Worm (Caenorhabditis elegans) whole organism, late embryonic: ENCODE data around the gene W02H5.19.

ENCODE experiments used
- C38D4.7 ChIP-seq: fragments of 200-800 bp; sonication (Bioruptor generic); optimal IDR thresholded peaks from 2 replicates; lab custom pipeline; 2018; ENCODE audit warnings: mild to moderate bottlenecking, missing genetic modification characterization, moderate library complexity, missing compliant biosample characterization
- K02D7.2 ChIP-seq: sonication (generic microtip); optimal IDR thresholded peaks from 2 replicates; lab custom pipeline; 2017; ENCODE audit warnings: mild to moderate bottlenecking, missing genetic modification characterization, missing compliant biosample characterization
- T23F11.4 ChIP-seq: fragments of 200-800 bp; sonication (Bioruptor generic); optimal IDR thresholded peaks from 2 replicates; lab custom pipeline; 2018; ENCODE audit warnings: mild to moderate bottlenecking, missing genetic modification characterization, missing compliant biosample characterization
- Y22D7AL.16 ChIP-seq: sonication (generic microtip); optimal IDR thresholded peaks from 2 replicates; lab custom pipeline; 2016; ENCODE audit warnings: missing genetic modification characterization, missing compliant biosample characterization
- ahr-1 ChIP-seq: sonication (generic microtip); optimal IDR thresholded peaks from 2 replicates; lab custom pipeline; 2016; ENCODE audit warnings: missing genetic modification characterization, missing compliant biosample characterization
- ceh-18 ChIP-seq: sonication (generic microtip); optimal IDR thresholded peaks from 2 replicates; lab custom pipeline; 2016; ENCODE audit warnings: missing genetic modification characterization, missing compliant biosample characterization
- ceh-19 ChIP-seq: fragments of 200-800 bp; sonication (Bioruptor generic); optimal IDR thresholded peaks from 2 replicates; lab custom pipeline; 2018; ENCODE audit warnings: mild to moderate bottlenecking, missing genetic modification characterization, missing compliant biosample characterization
- ceh-24 ChIP-seq: sonication (generic microtip); optimal IDR thresholded peaks from 2 replicates; lab custom pipeline; 2016; ENCODE audit warnings: mild to moderate bottlenecking, missing genetic modification characterization, missing compliant biosample characterization
- ceh-30 ChIP-seq: fragments of 150-350 bp; optimal IDR thresholded peaks from 2 replicates; lab custom pipeline; 2014; ENCODE audit warnings: missing biosample characterization, missing genetic modification characterization
- ceh-6 ChIP-seq: fragments of 200-800 bp; sonication (Bioruptor generic); optimal IDR thresholded peaks from 2 replicates; lab custom pipeline; 2018; ENCODE audit warnings: mild to moderate bottlenecking, missing genetic modification characterization, missing compliant biosample characterization
- ceh-9 ChIP-seq: sonication (generic microtip); optimal IDR thresholded peaks from 2 replicates; lab custom pipeline; 2016; ENCODE audit warnings: mild to moderate bottlenecking, missing genetic modification characterization, inconsistent platforms, missing compliant biosample characterization
- dmd-4 ChIP-seq: sonication (generic microtip); optimal IDR thresholded peaks from 2 replicates; lab custom pipeline; 2016; ENCODE audit warnings: borderline replicate concordance, missing genetic modification characterization, missing compliant biosample characterization
- elt-2 ChIP-seq: sonication (generic microtip); optimal IDR thresholded peaks from 2 replicates; lab custom pipeline; 2016; ENCODE audit warnings: missing genetic modification reagents, missing genetic modification characterization, missing compliant biosample characterization
- eyg-1 ChIP-seq: sonication (generic microtip); optimal IDR thresholded peaks from 2 replicates; lab custom pipeline; 2016; ENCODE audit warnings: missing genotype, missing genetic modification characterization, missing compliant biosample characterization
- fax-1 ChIP-seq: sonication (generic microtip); optimal IDR thresholded peaks from 2 replicates; lab custom pipeline; 2016; ENCODE audit warnings: missing genotype, missing genetic modification characterization, missing compliant biosample characterization
- hlh-13 ChIP-seq: fragments of 200-800 bp; sonication (Bioruptor generic); optimal IDR thresholded peaks from 2 replicates; lab custom pipeline; 2018; ENCODE audit warnings: mild to moderate bottlenecking, missing genetic modification characterization, missing compliant biosample characterization
- hlh-15 ChIP-seq: sonication (generic microtip); optimal IDR thresholded peaks from 2 replicates; lab custom pipeline; 2016; ENCODE audit warnings: missing genetic modification characterization, missing compliant biosample characterization
- hlh-30 ChIP-seq: sonication (generic microtip); optimal IDR thresholded peaks from 2 replicates; lab custom pipeline; 2017; ENCODE audit warnings: antibody characterized with exemption, missing genetic modification characterization, missing compliant biosample characterization; ENCODE audit not compliant: insufficient read depth
- hlh-6 ChIP-seq: sonication (generic microtip); optimal IDR thresholded peaks from 2 replicates; lab custom pipeline; 2016; ENCODE audit warnings: missing genotype, missing genetic modification characterization, missing compliant biosample characterization
- lim-6 ChIP-seq: sonication (generic microtip); optimal IDR thresholded peaks from 2 replicates; lab custom pipeline; 2016; ENCODE audit warnings: missing genetic modification characterization, missing compliant biosample characterization
- lin-11 ChIP-seq: fragments of 200-800 bp; sonication (Bioruptor generic); optimal IDR thresholded peaks from 2 replicates; lab custom pipeline; 2018; ENCODE audit warnings: mild to moderate bottlenecking, missing genetic modification characterization, missing compliant biosample characterization
- nfya-1 ChIP-seq: sonication (generic microtip); optimal IDR thresholded peaks from 2 replicates; lab custom pipeline; 2017; ENCODE audit warnings: missing genetic modification characterization, mild to moderate bottlenecking, missing compliant biosample characterization, antibody characterized with exemption, moderate library complexity
- npax-4 ChIP-seq: sonication (generic microtip); optimal IDR thresholded peaks from 2 replicates; lab custom pipeline; 2016; ENCODE audit warnings: missing genetic modification characterization, missing compliant biosample characterization
- pag-3 ChIP-seq: sonication (generic microtip); optimal IDR thresholded peaks from 2 replicates; lab custom pipeline; 2016; ENCODE audit warnings: missing compliant biosample characterization, missing genetic modification characterization, borderline replicate concordance
- pat-9 ChIP-seq: fragments of 200-800 bp; sonication (Bioruptor generic); optimal IDR thresholded peaks from 2 replicates; lab custom pipeline; 2018; ENCODE audit warnings: mild to moderate bottlenecking, missing genetic modification characterization, moderate library complexity, missing compliant biosample characterization
- pax-1 ChIP-seq: fragments of 150-350 bp; optimal IDR thresholded peaks from 2 replicates; lab custom pipeline; 2014; ENCODE audit warnings: missing biosample characterization, missing genetic modification characterization
- pha-2 ChIP-seq: sonication (generic microtip); optimal IDR thresholded peaks from 2 replicates; lab custom pipeline; 2017; ENCODE audit warnings: mild to moderate bottlenecking, missing genetic modification characterization, missing compliant biosample characterization
- pros-1 ChIP-seq: fragments of 150-350 bp; optimal IDR thresholded peaks from 2 replicates; lab custom pipeline; 2014; ENCODE audit warnings: missing biosample characterization, missing genetic modification reagents, missing genetic modification characterization
- ref-2 ChIP-seq: sonication (generic microtip); optimal IDR thresholded peaks from 2 replicates; lab custom pipeline; 2016; ENCODE audit warnings: missing genetic modification characterization, missing compliant biosample characterization
- sdc-2 ChIP-seq: sonication (generic microtip); optimal IDR thresholded peaks from 2 replicates; lab custom pipeline; 2016; ENCODE audit warnings: missing genotype, missing genetic modification characterization, missing compliant biosample characterization
- sox-4 ChIP-seq: sonication (generic microtip); optimal IDR thresholded peaks from 2 replicates; lab custom pipeline; 2017; ENCODE audit warnings: mild to moderate bottlenecking, missing genetic modification characterization, inconsistent platforms, missing compliant biosample characterization
- syd-9 ChIP-seq: sonication (generic microtip); optimal IDR thresholded peaks from 2 replicates; lab custom pipeline; 2016; ENCODE audit warnings: mild to moderate bottlenecking, missing genetic modification characterization, moderate library complexity, missing compliant biosample characterization
- ttx-3 ChIP-seq: sonication (generic microtip); optimal IDR thresholded peaks from 2 replicates; lab custom pipeline; 2016; ENCODE audit warnings: missing genetic modification reagents, missing genetic modification characterization, missing compliant biosample characterization
- unc-3 ChIP-seq, 2 experiments: fragments of 200-800 bp in 1 of 2; sonication (Bioruptor generic) in 1 of 2; sonication (generic microtip) in 1 of 2; conservative IDR thresholded peaks in 1 of 2; optimal IDR thresholded peaks in 1 of 2; 2 replicates each; pipeline versions ENCODE4 v1.3.6 to Lab custom; 2016 to 2022; ENCODE audit warnings: missing compliant biosample characterization in 2 of 2, missing genetic modification characterization in 2 of 2, missing genetic modification reagents in 1 of 2
- unc-55 ChIP-seq: sonication (generic microtip); optimal IDR thresholded peaks from 2 replicates; lab custom pipeline; 2017; ENCODE audit warnings: missing biosample characterization, missing genetic modification reagents, missing genetic modification characterization
- zip-5 ChIP-seq: sonication (generic microtip); optimal IDR thresholded peaks from 2 replicates; lab custom pipeline; 2016; ENCODE audit warnings: missing genetic modification characterization, missing compliant biosample characterization
- ztf-16 ChIP-seq: sonication (generic microtip); optimal IDR thresholded peaks from 2 replicates; lab custom pipeline; 2017; ENCODE audit warnings: missing genetic modification characterization, missing compliant biosample characterization

The W02H5.19 gene

DNA sequence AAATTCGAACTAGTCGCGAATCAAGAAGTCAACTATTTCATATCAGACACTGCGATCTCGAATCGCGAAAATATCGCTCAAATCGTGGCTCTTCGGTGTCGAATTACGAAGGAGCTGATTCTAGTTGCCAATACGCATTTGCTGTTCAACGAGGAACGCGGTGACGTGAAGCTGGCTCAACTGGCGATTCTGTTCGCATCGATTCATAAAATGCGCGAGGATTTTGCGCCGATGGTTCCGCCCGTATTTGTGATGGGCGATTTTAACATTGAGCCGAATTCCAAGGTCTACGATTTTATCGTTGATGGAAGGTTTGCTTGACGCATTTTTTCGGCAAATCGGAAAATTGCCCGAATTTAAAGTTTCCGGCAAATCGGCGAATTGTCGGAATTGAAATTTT, 21.8 kb downstream of the W02H5.19 start:
- TF ChIP-seq ttx-3 (tag; lab: Kevin White, UChicago) = no peak
- no peak for TF ChIP-seq fax-1 (tag; lab: Kevin White, UChicago)
- no peak for TF ChIP-seq ceh-19 (GFP tag; lab: Kevin White, UChicago)
- TF ChIP-seq pax-1 (tag; lab: Kevin White, UChicago) = no peak
- TF ChIP-seq nfya-1 (tag; lab: Kevin White, UChicago) = no peak
- TF ChIP-seq npax-4 (tag; lab: Kevin White, UChicago) = no peak
- no peak for TF ChIP-seq ceh-30 (tag; lab: Kevin White, UChicago)
- TF ChIP-seq unc-55 (GFP tag; lab: Kevin White, UChicago) = no peak
- no peak for TF ChIP-seq lin-11 (tag; lab: Kevin White, UChicago)
- TF ChIP-seq ahr-1 (tag; lab: Kevin White, UChicago) = no peak
- TF ChIP-seq elt-2 = no peak
- TF ChIP-seq hlh-30 (tag; lab: Kevin White, UChicago) = no peak
- no peak for TF ChIP-seq hlh-13 (GFP tag; lab: Kevin White, UChicago)
- no peak for TF ChIP-seq syd-9
- no peak for TF ChIP-seq unc-3 (GFP tag; conservative IDR thresholded peaks at IDR 0.05; lab: Robert Waterston, UW)
- TF ChIP-seq unc-3 (tag; optimal IDR thresholded peaks at IDR 0.05; lab: Kevin White, UChicago) = no peak
- TF ChIP-seq sox-4 (tag; lab: Kevin White, UChicago) = no peak
- no peak for TF ChIP-seq pha-2 (tag; lab: Kevin White, UChicago)
- no peak for TF ChIP-seq T23F11.4
- TF ChIP-seq Y22D7AL.16 (tag; lab: Kevin White, UChicago) = no peak

DNA sequence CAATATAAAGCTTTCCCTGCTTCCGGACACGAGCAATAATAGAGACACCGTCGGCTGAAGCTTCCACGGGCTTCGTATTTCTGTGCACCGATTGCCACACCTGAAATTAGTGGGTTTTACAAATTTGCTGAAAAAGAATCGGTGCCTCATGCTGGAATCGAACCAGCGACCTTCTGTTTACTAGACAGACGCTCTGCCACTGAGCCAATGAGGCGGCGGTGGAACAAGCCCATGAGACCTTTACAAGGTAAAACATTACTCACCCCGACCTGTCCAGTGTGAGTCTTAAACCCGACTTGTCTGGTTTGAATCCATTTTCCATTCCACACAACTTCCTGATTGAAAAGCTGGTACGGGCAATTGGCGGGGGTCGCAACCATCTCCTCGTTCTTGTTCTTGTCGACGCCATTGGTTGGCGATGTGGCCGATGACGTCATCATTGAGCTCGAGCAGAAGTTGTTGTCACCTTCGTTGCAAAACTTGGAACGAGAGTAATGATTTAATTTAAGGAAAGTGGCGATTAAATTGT, 25.9 kb downstream of the W02H5.19 start, which contains the start of gene ndx-2:
Gene ndx-2, minus strand, starts transcription at position 479 of the 529 bp plus-strand sequence.
- no peak for TF ChIP-seq T23F11.4
- TF ChIP-seq pros-1 (tag; lab: Kevin White, UChicago) = no peak
- TF ChIP-seq lin-11 (tag; lab: Kevin White, UChicago) = no peak
- TF ChIP-seq ref-2 (tag; lab: Kevin White, UChicago) = no peak
- no peak for TF ChIP-seq sdc-2 (tag; lab: Kevin White, UChicago)
- no peak for TF ChIP-seq hlh-13 (GFP tag; lab: Kevin White, UChicago)

DNA sequence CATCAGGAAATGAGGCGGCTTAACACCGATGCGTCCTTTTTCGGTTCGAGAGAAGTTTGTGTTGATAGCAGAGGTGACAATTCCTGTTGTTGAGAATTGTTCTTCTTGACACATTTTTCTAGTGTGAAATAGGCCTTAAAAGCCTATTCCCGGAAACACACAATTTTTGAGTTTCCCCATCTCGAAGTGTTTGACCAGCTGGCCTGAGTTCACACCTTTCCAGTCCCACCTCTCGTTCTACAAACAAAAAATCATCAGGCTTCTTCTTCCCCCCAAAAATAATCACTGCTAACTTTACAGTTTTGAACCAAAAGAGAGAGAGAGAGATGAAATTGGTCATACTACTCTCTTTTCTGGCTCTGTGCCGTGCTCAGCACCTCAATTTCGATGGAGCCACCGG, 27.9 kb downstream of the W02H5.19 start, which contains the start of gene W02G9.4:
Gene W02G9.4, plus strand, starts transcription at position 301 of the 400 bp plus-strand sequence.
- TF ChIP-seq zip-5 (no peak), hlh-6 (tag; lab: Kevin White, UChicago) (no peak), ceh-9 (tag; lab: Kevin White, UChicago) (no peak), pros-1 (tag; lab: Kevin White, UChicago) (no peak), ceh-6 (no peak), ahr-1 (tag; lab: Kevin White, UChicago) (no peak), dmd-4 (tag; lab: Kevin White, UChicago) (no peak), pha-2 (tag; lab: Kevin White, UChicago) (no peak), lim-6 (no peak), lin-11 (tag; lab: Kevin White, UChicago) (no peak), ref-2 (tag; lab: Kevin White, UChicago) (no peak), ztf-16 (no peak), eyg-1 (tag; lab: Kevin White, UChicago) (no peak), ceh-24 (tag; lab: Kevin White, UChicago) (no peak), sox-4 (tag; lab: Kevin White, UChicago) (no peak), hlh-15 (no peak)

DNA sequence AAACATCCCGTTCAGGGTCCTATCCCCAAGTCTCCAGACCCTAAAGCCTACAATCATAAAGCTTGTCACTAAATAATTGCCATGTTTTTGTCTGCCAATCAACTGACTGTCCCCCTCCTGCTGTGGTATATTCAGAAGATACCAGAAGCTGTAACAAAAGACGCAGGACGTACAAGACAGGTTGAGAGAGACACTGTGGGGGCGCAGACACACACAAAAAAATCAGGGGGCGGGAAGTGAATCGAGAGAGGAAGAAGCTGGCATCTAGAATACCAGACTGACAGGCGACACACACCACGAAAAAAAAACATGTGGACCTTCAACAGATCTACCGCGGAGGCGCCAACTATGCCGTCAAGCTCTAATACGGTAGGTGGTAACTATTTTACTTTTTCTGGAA, 32.5 kb downstream of the W02H5.19 start, which contains the start of gene kel-8:
Gene kel-8, plus strand, starts transcription at position 301 of the 400 bp plus-strand sequence.
- TF ChIP-seq ztf-16 (no peak), pat-9 (no peak), pag-3 (tag; lab: Kevin White, UChicago) (no peak), C38D4.7 (GFP tag; lab: Kevin White, UChicago) (no peak), pha-2 (tag; lab: Kevin White, UChicago) (no peak), hlh-6 (tag; lab: Kevin White, UChicago) (no peak), sox-4 (tag; lab: Kevin White, UChicago) (no peak), K02D7.2 (no peak), pros-1 (tag; lab: Kevin White, UChicago) (no peak), ceh-18 (no peak)
